Worm (Caenorhabditis elegans) whole organism, late embryonic: Measurements from ENCODE around the gene col-80.

Experiments
- ama-1 ChIP-seq: fragments of 150-350 bp; optimal IDR thresholded peaks from 2 replicates; lab custom pipeline; 2014
- ceh-22 ChIP-seq: sonication (generic microtip); optimal IDR thresholded peaks from 2 replicates; lab custom pipeline; 2017; ENCODE audit warnings: missing biosample characterization, missing genetic modification characterization
- ceh-24 ChIP-seq: sonication (generic microtip); optimal IDR thresholded peaks from 2 replicates; lab custom pipeline; 2016; ENCODE audit warnings: mild to moderate bottlenecking, missing genetic modification characterization, missing compliant biosample characterization
- ceh-31 ChIP-seq: sonication (generic microtip); optimal IDR thresholded peaks from 2 replicates; lab custom pipeline; 2016; ENCODE audit warnings: missing genetic modification characterization, missing compliant biosample characterization
- dve-1 ChIP-seq: sonication (generic microtip); optimal IDR thresholded peaks from 2 replicates; lab custom pipeline; 2017; ENCODE audit warnings: antibody characterized with exemption, mild to moderate bottlenecking, missing genetic modification characterization, missing compliant biosample characterization
- gmeb-2 ChIP-seq: sonication (generic microtip); optimal IDR thresholded peaks from 2 replicates; lab custom pipeline; 2016; ENCODE audit warnings: missing genetic modification characterization, inconsistent platforms, missing compliant biosample characterization
- hlh-13 ChIP-seq: fragments of 200-800 bp; sonication (Bioruptor generic); optimal IDR thresholded peaks from 2 replicates; lab custom pipeline; 2018; ENCODE audit warnings: mild to moderate bottlenecking, missing genetic modification characterization, missing compliant biosample characterization
- nhr-11 ChIP-seq: fragments of 150-350 bp; optimal IDR thresholded peaks from 2 replicates; lab custom pipeline; 2014; ENCODE audit warnings: missing biosample characterization, missing genetic modification characterization
- npax-4 ChIP-seq: sonication (generic microtip); optimal IDR thresholded peaks from 2 replicates; lab custom pipeline; 2016; ENCODE audit warnings: missing genetic modification characterization, missing compliant biosample characterization
- rnt-1 ChIP-seq: sonication (generic microtip); optimal IDR thresholded peaks from 2 replicates; lab custom pipeline; 2016; ENCODE audit warnings: missing genetic modification characterization, missing compliant biosample characterization
- sox-4 ChIP-seq: sonication (generic microtip); optimal IDR thresholded peaks from 2 replicates; lab custom pipeline; 2017; ENCODE audit warnings: mild to moderate bottlenecking, missing genetic modification characterization, inconsistent platforms, missing compliant biosample characterization
- ttx-3 ChIP-seq: sonication (generic microtip); optimal IDR thresholded peaks from 2 replicates; lab custom pipeline; 2016; ENCODE audit warnings: missing genetic modification reagents, missing genetic modification characterization, missing compliant biosample characterization

DNA sequence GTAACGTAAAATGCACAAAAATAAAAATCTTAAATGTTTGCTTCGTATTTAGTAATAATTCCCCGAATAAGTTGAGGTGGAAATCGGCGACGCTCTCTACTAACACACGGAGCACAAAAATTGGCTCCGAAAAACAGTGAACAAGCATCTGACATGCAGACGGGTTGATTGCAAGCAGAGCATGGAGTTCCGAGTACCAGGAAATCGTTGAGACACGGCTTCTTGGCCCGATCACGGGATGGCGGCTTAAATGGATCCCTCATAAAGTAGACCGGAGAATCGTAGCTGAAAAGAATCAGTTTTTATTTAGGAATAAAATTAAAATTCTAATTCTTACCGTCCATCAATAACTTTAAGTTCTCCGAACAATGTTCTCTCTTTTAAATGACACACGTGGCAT, 44.7 kb upstream of the col-80 start:
- TF ChIP-seq ama-1 (lab: Kevin White, UChicago) (no peak), dve-1 (tag; lab: Kevin White, UChicago) (no peak), ceh-22 (tag; lab: Kevin White, UChicago) (no peak), ceh-24 (no peak), sox-4 (tag; lab: Kevin White, UChicago) (no peak), rnt-1 (tag; lab: Kevin White, UChicago) (no peak), gmeb-2 (tag; lab: Kevin White, UChicago) (no peak), nhr-11 (tag; lab: Kevin White, UChicago) (no peak), npax-4 (tag; lab: Kevin White, UChicago) (no peak), ttx-3 (no peak), hlh-13 (GFP tag; lab: Kevin White, UChicago) (no peak), ceh-31 (no peak)
